Fruit fly (Drosophila melanogaster) S2 (cell line): Measurements from ENCODE around the gene CG13613.

Experiments used
- CG8478 ChIP-seq: fragments of >200 bp; optimal IDR thresholded peaks from 2 replicates; lab custom pipeline; 2018
- CTCF ChIP-seq, 2 experiments: fragments of >200 bp; optimal IDR thresholded peaks; 2 replicates each; lab custom pipeline; 2018

CG13613 gene

DNA sequence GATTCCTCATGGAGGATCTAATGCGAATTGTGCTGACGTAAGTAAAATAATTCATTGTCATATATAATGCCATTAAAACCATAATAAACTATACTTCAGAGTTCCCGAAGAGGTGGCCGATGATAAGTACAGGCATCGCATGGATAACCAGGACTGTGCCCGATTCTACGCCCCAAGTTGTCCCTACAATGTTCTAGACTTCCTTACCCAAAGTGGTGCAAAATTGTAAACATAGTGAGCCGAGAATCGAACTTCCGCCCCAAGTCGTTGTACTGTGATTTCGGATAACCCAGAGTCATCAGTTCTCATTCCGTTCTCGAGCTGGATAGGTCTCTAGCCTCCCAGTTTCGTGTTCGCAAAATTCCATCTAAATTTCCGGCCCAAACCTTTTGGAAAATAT is 2.5 kb upstream of the CG13613 start, which contains the start of gene CG33340:
CG33340 (plus strand) TSS at position 301 of the 400 bp plus-strand sequence.
- TF ChIP-seq CG8478, result no peak
- no peak for TF ChIP-seq CTCF (optimal IDR thresholded peaks at IDR 0.05; lab: Kevin White, UChicago)

DNA sequence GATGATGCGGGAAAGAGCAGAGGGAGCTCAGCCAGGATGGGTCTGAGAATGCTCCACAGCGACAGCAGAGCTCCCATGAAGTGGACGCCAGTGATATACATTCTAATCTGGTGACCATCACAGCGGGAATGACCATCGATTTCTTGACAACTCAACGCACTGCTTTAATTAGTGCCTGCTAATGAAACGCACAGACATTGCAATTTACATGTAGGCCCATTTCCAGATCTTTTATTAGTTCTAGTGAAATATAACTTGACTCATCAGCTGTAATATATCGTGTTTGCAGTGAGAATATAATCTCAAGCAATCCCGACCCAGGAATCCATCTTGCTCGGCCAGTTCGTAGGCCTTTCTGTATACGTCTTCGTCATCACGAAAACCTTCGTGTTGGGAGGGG is 1.8 kb downstream of the CG13613 start, which contains the start of gene CG42811:
CG42811 (minus strand) TSS at position 101 of the 400 bp plus-strand sequence.
- no peak for TF ChIP-seq CTCF (optimal IDR thresholded peaks at IDR 0.05; lab: Kevin White, UChicago)
- no peak for TF ChIP-seq CG8478

DNA sequence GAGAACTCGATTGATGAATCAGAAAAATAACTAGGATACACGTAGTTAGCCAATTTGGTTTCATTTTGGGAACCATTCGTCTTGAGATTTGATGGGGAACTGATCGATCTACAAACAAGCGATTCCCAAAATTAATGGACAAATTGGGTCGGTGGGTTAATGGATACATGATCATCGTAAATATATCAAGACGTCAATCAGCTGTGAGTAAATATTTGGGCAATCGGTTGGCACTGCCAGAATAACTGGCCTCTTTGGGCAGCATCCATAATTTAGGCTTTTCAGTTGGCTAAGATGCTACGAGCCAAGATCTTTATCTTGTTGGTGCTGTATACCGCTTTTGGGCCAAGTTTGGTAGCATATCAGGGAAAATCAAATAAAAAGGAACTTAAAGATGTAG is 2.7 kb downstream of the CG13613 start, which contains the start of the genes CG42812 and CG33341:
CG42812 (minus strand) TSS at position 101 of the 400 bp plus-strand sequence.
CG33341 (plus strand) TSS at position 295 of the 400 bp plus-strand sequence.
- TF ChIP-seq CTCF (optimal IDR thresholded peaks at IDR 0.05; lab: Kevin White, UChicago) (no peak), CG8478 (no peak)

DNA sequence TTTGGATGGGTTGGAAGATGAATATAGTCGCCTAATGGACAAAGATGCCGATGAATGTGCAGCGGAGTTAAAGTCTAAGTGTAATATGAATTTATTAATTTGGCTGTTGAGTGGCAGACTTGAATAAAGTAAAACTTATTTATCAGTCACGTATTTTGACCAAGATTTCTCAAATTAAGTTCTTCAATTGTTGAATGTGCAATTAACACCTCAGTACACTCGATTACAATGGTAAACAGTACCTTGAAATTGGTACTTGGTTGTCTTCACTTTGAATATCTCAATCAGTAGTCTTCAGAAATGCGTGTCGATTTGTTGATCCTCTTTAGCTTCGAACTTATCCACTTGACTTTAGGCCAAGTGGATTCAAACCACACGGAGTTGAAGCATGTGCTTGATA is 3.9 kb downstream of the CG13613 start, which contains the start of gene CG13614:
CG13614 (plus strand) TSS at position 301 of the 400 bp plus-strand sequence.
- no peak for TF ChIP-seq CTCF (optimal IDR thresholded peaks at IDR 0.05; lab: Kevin White, UChicago)
- TF ChIP-seq CG8478, result no peak

DNA sequence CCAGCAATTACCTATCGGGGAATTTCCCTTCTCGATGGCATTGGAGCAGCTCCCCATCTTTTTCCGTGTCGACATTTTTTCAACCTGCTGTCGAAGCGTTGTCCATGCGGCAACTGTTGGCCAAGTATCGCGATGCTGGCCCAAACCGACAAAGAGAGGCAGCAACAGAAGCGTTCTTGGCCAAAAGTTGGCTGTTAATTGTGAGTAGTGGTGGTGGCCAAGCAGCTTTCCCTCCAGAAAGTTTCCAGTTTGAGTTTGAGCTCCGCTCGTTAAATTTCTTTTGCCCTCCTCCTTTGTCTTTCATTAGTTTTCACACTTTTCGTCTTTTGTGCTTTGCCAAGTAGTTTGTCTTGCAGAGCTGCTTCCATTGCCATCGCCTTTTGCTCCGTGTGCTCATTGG is 7.3 kb downstream of the CG13613 start, which contains the start of gene CG17782:
CG17782 (minus strand) TSS at position 101 of the 400 bp plus-strand sequence.
- TF ChIP-seq CG8478 (no peak), CTCF (optimal IDR thresholded peaks at IDR 0.05; lab: Kevin White, UChicago) (no peak)

DNA sequence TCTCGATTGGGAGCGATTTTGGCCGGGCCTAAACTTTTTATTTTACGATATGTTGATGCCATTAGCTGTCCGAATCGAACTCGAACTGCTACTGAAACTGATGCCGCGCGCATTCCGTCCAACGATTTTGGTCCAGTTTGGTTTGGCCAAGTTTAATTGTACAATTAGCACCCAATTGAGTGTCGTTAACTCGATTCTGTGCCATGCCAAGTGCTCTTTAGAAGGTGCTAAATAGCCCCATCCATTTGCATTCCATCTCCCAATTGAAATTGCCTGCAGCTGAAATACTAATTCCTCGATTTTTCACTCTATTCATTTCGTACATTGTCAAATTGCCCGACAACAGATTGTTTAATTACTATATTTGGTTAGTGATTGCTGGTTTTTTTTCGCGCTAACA is 10.2 kb downstream of the CG13613 start, which contains the start of gene CG17781:
CG17781 (minus strand) TSS at position 101 of the 400 bp plus-strand sequence.
- TF ChIP-seq CTCF (optimal IDR thresholded peaks at IDR 0.05; lab: Kevin White, UChicago) (no peak), CG8478 (no peak)

DNA sequence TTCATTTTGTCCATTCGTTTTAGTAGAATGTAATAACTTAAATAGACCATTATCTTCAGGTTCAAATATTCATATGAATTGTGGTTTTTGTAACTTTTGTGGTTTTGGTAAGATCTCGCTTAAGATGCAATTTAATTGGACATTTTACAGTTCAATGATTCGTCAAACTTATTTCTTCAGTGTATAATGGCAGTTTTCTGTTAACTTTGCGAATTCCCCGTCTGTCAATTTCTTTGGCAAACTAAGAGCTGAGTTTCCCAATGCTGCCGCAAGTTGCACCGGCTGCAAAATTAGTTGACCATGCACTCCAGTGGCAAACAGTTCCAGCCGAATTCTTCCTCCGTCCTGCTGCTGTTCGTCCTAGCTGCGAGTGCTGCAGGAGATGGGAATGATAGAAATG is 11.2 kb downstream of the CG13613 start, which contains the start of gene CG33342:
CG33342 (plus strand) TSS at position 301 of the 400 bp plus-strand sequence.
- no peak for TF ChIP-seq CG8478

DNA sequence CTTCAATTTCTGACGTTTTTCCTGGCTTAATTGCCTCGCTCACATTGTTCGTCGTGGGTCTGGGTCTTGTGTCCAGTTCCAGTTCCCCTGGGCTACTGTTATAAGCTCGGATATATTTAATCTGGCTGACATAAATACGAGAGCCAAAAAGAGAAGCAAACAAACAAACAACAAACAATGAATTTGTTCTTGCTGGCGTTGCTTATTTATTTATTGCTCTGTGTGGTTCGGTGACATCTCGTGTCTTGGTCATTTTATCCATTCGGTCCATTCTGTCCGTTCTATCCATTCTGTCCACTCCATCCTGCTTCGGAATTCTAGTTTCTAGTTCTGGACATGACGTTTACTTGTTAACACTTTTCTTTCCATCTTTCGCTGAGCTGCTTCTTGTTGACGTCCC is 19.6 kb downstream of the CG13613 start, which contains the start of gene CG17780:
CG17780 (minus strand) TSS at position 101 of the 400 bp plus-strand sequence.
- no peak for TF ChIP-seq CTCF (optimal IDR thresholded peaks at IDR 0.05; lab: Kevin White, UChicago)
- no peak for TF ChIP-seq CG8478

DNA sequence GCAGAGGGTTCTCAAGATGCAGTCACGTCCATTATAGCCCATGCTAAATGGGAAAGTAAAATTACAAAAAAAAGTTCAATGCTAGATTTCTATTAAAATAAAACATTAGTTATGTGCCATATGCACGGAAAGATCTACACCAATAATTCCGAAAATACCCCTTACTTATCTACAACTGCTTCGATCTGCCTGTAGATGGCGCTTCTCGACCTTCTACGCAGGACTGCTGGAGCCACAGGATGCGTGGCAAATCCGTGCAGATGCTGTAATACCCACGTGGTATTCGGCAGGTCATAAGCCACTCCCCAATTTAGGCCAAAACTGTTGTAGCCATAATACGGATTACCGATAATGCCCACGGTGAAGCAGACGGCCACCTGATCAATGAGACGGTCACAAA is 21.1 kb downstream of the CG13613 start:
- TF ChIP-seq CG8478 (no peak), CTCF (optimal IDR thresholded peaks at IDR 0.05; lab: Kevin White, UChicago) (peak; percentile 68 to 71)

DNA sequence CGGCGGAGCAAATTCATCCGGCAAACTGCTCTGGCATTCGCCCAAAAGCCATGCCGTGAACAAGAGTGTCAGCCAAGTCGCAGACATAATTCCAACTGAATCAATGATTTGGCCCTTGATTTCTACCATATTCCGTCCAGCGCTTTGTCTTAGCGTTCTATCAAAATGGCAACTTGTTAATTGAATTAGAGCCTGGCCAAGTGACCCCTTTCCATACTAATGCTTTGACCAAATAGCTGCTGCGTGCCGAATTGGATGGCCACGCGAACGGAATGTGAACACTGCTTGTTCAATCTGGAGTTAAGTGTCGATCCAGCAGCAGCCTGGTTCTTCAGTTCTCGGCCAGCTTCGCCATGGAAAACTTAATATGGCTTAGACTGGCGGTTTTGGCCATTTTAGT is 24.9 kb downstream of the CG13613 start, which contains the start of the genes CG5768 and CG13615:
CG5768 (minus strand) TSS at position 101 of the 400 bp plus-strand sequence.
CG13615 (plus strand) TSS at position 280 of the 400 bp plus-strand sequence.
- TF ChIP-seq CG8478 (no peak), CTCF (optimal IDR thresholded peaks at IDR 0.05; lab: Kevin White, UChicago) (no peak)

DNA sequence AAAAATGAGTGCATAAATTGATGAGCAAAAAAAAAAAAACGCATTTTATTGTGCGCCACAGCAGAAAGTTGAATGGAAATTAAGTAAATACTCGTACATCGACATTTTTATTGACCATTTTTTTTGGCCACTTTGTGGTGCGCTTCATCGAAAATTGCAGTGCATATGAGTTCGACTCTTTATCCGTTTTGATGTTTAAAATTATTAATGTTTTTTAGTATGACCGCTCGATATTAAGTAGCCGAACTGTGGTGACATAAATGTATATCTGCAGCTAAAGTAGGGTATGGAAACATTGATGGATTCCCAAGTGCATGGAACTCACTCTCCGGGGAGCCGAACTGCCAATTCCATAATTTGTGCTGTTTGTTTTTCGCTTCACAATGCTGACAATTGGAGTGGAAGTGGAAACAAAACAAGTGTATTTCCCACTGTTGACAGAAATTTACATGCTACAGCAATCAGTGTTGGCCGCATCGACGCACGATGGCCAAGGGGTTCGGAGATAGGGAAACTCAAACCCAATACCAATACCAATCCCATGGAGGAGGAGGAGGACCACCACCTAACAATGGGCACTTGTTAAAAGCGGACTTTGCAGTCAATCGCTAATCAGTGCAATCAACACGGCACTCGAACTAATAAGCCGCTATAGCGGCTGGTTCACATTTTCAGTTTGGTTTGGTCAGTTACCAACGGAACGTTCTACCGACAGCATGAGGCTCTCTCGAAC is 27.0 kb downstream of the CG13613 start, which contains the start of gene CG13616:
CG13616 (plus strand) TSS at position 683 of the 733 bp plus-strand sequence.
- TF ChIP-seq CTCF (optimal IDR thresholded peaks at IDR 0.05; lab: Kevin White, UChicago), result no peak
